Worm (Caenorhabditis elegans) whole organism, L2 larva: Measurements from ENCODE around the gene npr-39.

Experiments
- C34F6.9 ChIP-seq: fragments of 150-350 bp; optimal IDR thresholded peaks from 2 replicates; lab custom pipeline; 2014; ENCODE audit warnings: missing biosample characterization, missing genetic modification characterization
- F13H6.1 ChIP-seq: sonication (generic microtip); optimal IDR thresholded peaks from 2 replicates; lab custom pipeline; 2016; ENCODE audit warnings: missing genetic modification characterization, missing compliant biosample characterization
- Y55F3AM.14 ChIP-seq: fragments of 200-800 bp; sonication (Bioruptor generic); optimal IDR thresholded peaks from 2 replicates; lab custom pipeline; 2018; ENCODE audit warnings: mild to moderate bottlenecking, missing genetic modification characterization, missing compliant biosample characterization
- ZK546.5 ChIP-seq: sonication (generic microtip); optimal IDR thresholded peaks from 2 replicates; lab custom pipeline; 2017; ENCODE audit warnings: missing biosample characterization, missing genetic modification characterization
- alr-1 ChIP-seq: fragments of 150-350 bp; optimal IDR thresholded peaks from 2 replicates; lab custom pipeline; 2014; ENCODE audit warnings: missing biosample characterization, missing genetic modification characterization
- ama-1 ChIP-seq: fragments of 150-350 bp; optimal IDR thresholded peaks from 2 replicates; lab custom pipeline; 2018; ENCODE audit warnings: inconsistent platforms
- blmp-1 ChIP-seq: sonication (generic microtip); optimal IDR thresholded peaks from 2 replicates; lab custom pipeline; 2017; ENCODE audit warnings: missing genetic modification characterization, mild to moderate bottlenecking, missing compliant biosample characterization, antibody characterized with exemption, moderate library complexity; ENCODE audit not compliant: insufficient read depth
- ceh-82 ChIP-seq: fragments of 150-350 bp; optimal IDR thresholded peaks from 2 replicates; lab custom pipeline; 2014; ENCODE audit warnings: missing biosample characterization, missing genetic modification characterization
- crh-2 ChIP-seq: sonication (generic microtip); optimal IDR thresholded peaks from 2 replicates; lab custom pipeline; 2017; ENCODE audit warnings: missing biosample characterization, missing genetic modification characterization
- egl-27 ChIP-seq: sonication (generic microtip); optimal IDR thresholded peaks from 3 replicates; lab custom pipeline; 2017; ENCODE audit warnings: missing biosample characterization, missing genetic modification reagents, missing genetic modification characterization
- elt-1 ChIP-seq: fragments of 150-350 bp; optimal IDR thresholded peaks from 2 replicates; lab custom pipeline; 2014; ENCODE audit warnings: missing biosample characterization, missing genetic modification characterization
- fos-1 ChIP-seq: fragments of 150-350 bp; optimal IDR thresholded peaks from 2 replicates; lab custom pipeline; 2014; ENCODE audit warnings: missing biosample characterization, missing genetic modification characterization
- gmeb-1 ChIP-seq: fragments of 150-350 bp; optimal IDR thresholded peaks from 2 replicates; lab custom pipeline; 2014; ENCODE audit warnings: missing biosample characterization, missing genetic modification characterization
- lin-11 ChIP-seq: fragments of 150-350 bp; sonication (generic microtip); optimal IDR thresholded peaks from 2 replicates; lab custom pipeline; 2014; ENCODE audit warnings: missing biosample characterization, missing genetic modification characterization, inconsistent platforms, mixed read lengths
- lin-13 ChIP-seq: fragments of 150-350 bp; optimal IDR thresholded peaks from 2 replicates; lab custom pipeline; 2014; ENCODE audit warnings: missing biosample characterization, missing genetic modification reagents, missing genetic modification characterization
- lin-39 ChIP-seq: fragments of 150-350 bp; optimal IDR thresholded peaks from 2 replicates; lab custom pipeline; 2014; ENCODE audit warnings: missing biosample characterization, missing genetic modification reagents, missing genetic modification characterization
- lsy-2 ChIP-seq, 2 experiments: fragments of 150-350 bp in 1 of 2; sonication (generic microtip) in 1 of 2; optimal IDR thresholded peaks; 2 replicates each; lab custom pipeline; 2014 to 2017; ENCODE audit warnings: missing biosample characterization in 2 of 2, missing genetic modification characterization in 2 of 2
- mab-5 ChIP-seq: fragments of 150-350 bp; optimal IDR thresholded peaks from 2 replicates; lab custom pipeline; 2014; ENCODE audit warnings: missing biosample characterization, missing genetic modification characterization
- mbf-1 ChIP-seq: sonication (generic microtip); optimal IDR thresholded peaks from 2 replicates; lab custom pipeline; 2017; ENCODE audit warnings: missing biosample characterization, missing genetic modification characterization
- mdl-1 ChIP-seq, 2 experiments: fragments of 150-350 bp in 1 of 2; sonication (generic microtip) in 1 of 2; optimal IDR thresholded peaks; 2 replicates each; lab custom pipeline; 2017; ENCODE audit warnings: missing biosample characterization in 2 of 2, missing genetic modification characterization in 2 of 2
- nhr-10 ChIP-seq: sonication (generic microtip); optimal IDR thresholded peaks from 2 replicates; lab custom pipeline; 2017; ENCODE audit warnings: missing biosample characterization, missing genetic modification characterization
- nhr-12 ChIP-seq: fragments of 150-350 bp; optimal IDR thresholded peaks from 2 replicates; lab custom pipeline; 2014; ENCODE audit warnings: missing biosample characterization, missing genetic modification characterization
- nhr-129 ChIP-seq: fragments of 150-350 bp; optimal IDR thresholded peaks from 2 replicates; lab custom pipeline; 2014; ENCODE audit warnings: missing biosample characterization, missing genetic modification characterization
- nhr-21 ChIP-seq: fragments of 150-350 bp; optimal IDR thresholded peaks from 2 replicates; lab custom pipeline; 2014; ENCODE audit warnings: missing biosample characterization, missing genetic modification characterization
- nhr-23 ChIP-seq: fragments of 150-350 bp; optimal IDR thresholded peaks from 2 replicates; lab custom pipeline; 2014; ENCODE audit warnings: missing biosample characterization, missing genetic modification reagents, missing genetic modification characterization
- nhr-25 ChIP-seq: fragments of 150-350 bp; sonication (generic microtip); optimal IDR thresholded peaks from 3 replicates; lab custom pipeline; 2014; ENCODE audit warnings: missing biosample characterization, missing genetic modification characterization
- nhr-6 ChIP-seq: fragments of 150-350 bp; optimal IDR thresholded peaks from 2 replicates; lab custom pipeline; 2014; ENCODE audit warnings: missing biosample characterization, missing genetic modification characterization
- nhr-77 ChIP-seq: fragments of 150-350 bp; optimal IDR thresholded peaks from 2 replicates; lab custom pipeline; 2014; ENCODE audit warnings: missing biosample characterization, missing genetic modification characterization
- peb-1 ChIP-seq: fragments of 150-350 bp; optimal IDR thresholded peaks from 2 replicates; lab custom pipeline; 2014; ENCODE audit warnings: missing biosample characterization, missing genetic modification characterization
- sem-4 ChIP-seq: fragments of 150-350 bp; optimal IDR thresholded peaks from 2 replicates; lab custom pipeline; 2014; ENCODE audit warnings: missing biosample characterization, missing genetic modification reagents, missing genetic modification characterization
- skn-1 ChIP-seq: sonication (generic microtip); optimal IDR thresholded peaks from 2 replicates; lab custom pipeline; 2017; ENCODE audit warnings: missing biosample characterization, missing genetic modification characterization
- sma-3 ChIP-seq: sonication (generic microtip); optimal IDR thresholded peaks from 2 replicates; lab custom pipeline; 2016; ENCODE audit warnings: missing genetic modification reagents, missing genetic modification characterization, missing compliant biosample characterization
- sma-9 ChIP-seq, 2 experiments: fragments of 150-350 bp in 1 of 2; sonication (generic microtip) in 1 of 2; optimal IDR thresholded peaks; 2 replicates each; lab custom pipeline; 2014 to 2016; ENCODE audit warnings: missing genetic modification characterization in 2 of 2, mild to moderate bottlenecking in 1 of 2, missing biosample characterization in 1 of 2, missing compliant biosample characterization in 1 of 2, missing genetic modification reagents in 1 of 2, moderate library complexity in 1 of 2
- snpc-4 ChIP-seq: fragments of 150-350 bp; optimal IDR thresholded peaks from 2 replicates; lab custom pipeline; 2014; ENCODE audit warnings: missing biosample characterization, missing genetic modification characterization
- unc-39 ChIP-seq: fragments of 150-350 bp; optimal IDR thresholded peaks from 2 replicates; lab custom pipeline; 2014; ENCODE audit warnings: missing biosample characterization, missing genetic modification characterization
- unc-55 ChIP-seq: fragments of 150-350 bp; sonication (generic microtip); optimal IDR thresholded peaks from 3 replicates; lab custom pipeline; 2014; ENCODE audit warnings: missing biosample characterization, missing genetic modification reagents, missing genetic modification characterization
- unc-62 ChIP-seq: fragments of 150-350 bp; optimal IDR thresholded peaks from 2 replicates; lab custom pipeline; 2014; ENCODE audit warnings: missing biosample characterization, missing genetic modification reagents, missing genetic modification characterization
- zag-1 ChIP-seq: fragments of 150-350 bp; optimal IDR thresholded peaks from 2 replicates; lab custom pipeline; 2014; ENCODE audit warnings: missing biosample characterization, missing genetic modification characterization
- ztf-1 ChIP-seq: fragments of 200-800 bp; sonication (Bioruptor generic); conservative IDR thresholded peaks from 2 replicates; pipeline ENCODE4 v1.3.6; 2022; ENCODE audit warnings: missing genetic modification characterization, missing compliant biosample characterization

npr-39 gene

ce11 chrV:10041484-10041883 lies 25.4 kb upstream of the npr-39 start:
- peak; percentile 3 for TF ChIP-seq sma-9 (GFP tag; optimal IDR thresholded peaks at IDR 0.05; lab: Kevin White, UChicago)
- TF ChIP-seq sma-9 (tag; optimal IDR thresholded peaks at IDR 0.05; lab: Kevin White, UChicago), result no peak
- TF ChIP-seq nhr-129 (tag; lab: Kevin White, UChicago), result peak; percentile 67
- no peak for TF ChIP-seq Y55F3AM.14 (GFP tag; lab: Kevin White, UChicago)
- peak; percentile 42 for TF ChIP-seq nhr-6 (tag; lab: Kevin White, UChicago)
- TF ChIP-seq crh-2 (tag; lab: Kevin White, UChicago), result peak; percentile 24
- no peak for TF ChIP-seq nhr-12 (tag; lab: Kevin White, UChicago)
- TF ChIP-seq mdl-1 (tag; optimal IDR thresholded peaks at IDR 0.05; lab: Kevin White, UChicago), result peak in 1 of 2 experiments; percentile 29
- no peak for TF ChIP-seq skn-1 (tag; lab: Kevin White, UChicago)
- peak; percentile 31 for TF ChIP-seq blmp-1 (tag; lab: Kevin White, UChicago)
- TF ChIP-seq snpc-4, result peak; percentile 2
- TF ChIP-seq lsy-2 (tag; optimal IDR thresholded peaks at IDR 0.05; lab: Kevin White, UChicago), result peak; percentile 17 to 64
- TF ChIP-seq zag-1 (tag; lab: Kevin White, UChicago), result no peak
- peak; percentile 52 for TF ChIP-seq C34F6.9
- peak; percentile 28 for TF ChIP-seq sem-4 (tag; lab: Kevin White, UChicago)
- TF ChIP-seq unc-55, result peak; percentile 65
- TF ChIP-seq F13H6.1 (tag; lab: Kevin White, UChicago), result peak; percentile 47

- peak in 1 of 2 experiments; percentile 71 for TF ChIP-seq mdl-1 (tag; optimal IDR thresholded peaks at IDR 0.05; lab: Kevin White, UChicago)
- no peak for TF ChIP-seq Y55F3AM.14 (GFP tag; lab: Kevin White, UChicago)
- no peak for TF ChIP-seq ztf-1 (GFP tag; lab: Robert Waterston, UW)
- no peak for TF ChIP-seq elt-1 (tag; lab: Kevin White, UChicago)
- TF ChIP-seq unc-55, result peak; percentile 74
- no peak for TF ChIP-seq lin-39 (tag; lab: Kevin White, UChicago)
- peak; percentile 71 for TF ChIP-seq egl-27 (tag; lab: Kevin White, UChicago)
- no peak for TF ChIP-seq ama-1 (lab: Kevin White, UChicago)
- peak; percentile 8 for TF ChIP-seq nhr-10 (tag; lab: Kevin White, UChicago)
- no peak for TF ChIP-seq nhr-12 (tag; lab: Kevin White, UChicago)
- TF ChIP-seq sma-3 (GFP tag; lab: Kevin White, UChicago), result peak; percentile 53
- TF ChIP-seq sma-9 (GFP tag; optimal IDR thresholded peaks at IDR 0.05; lab: Kevin White, UChicago), result peak; percentile 95
- TF ChIP-seq sma-9 (tag; optimal IDR thresholded peaks at IDR 0.05; lab: Kevin White, UChicago), result no peak
- TF ChIP-seq F13H6.1 (tag; lab: Kevin White, UChicago), result peak; percentile 80
- peak; percentile 46 for TF ChIP-seq fos-1 (tag; lab: Kevin White, UChicago)
- no peak for TF ChIP-seq alr-1 (tag; lab: Kevin White, UChicago)
- no peak for TF ChIP-seq ZK546.5 (tag; lab: Kevin White, UChicago)
- TF ChIP-seq C34F6.9, result peak; percentile 84
- peak; percentile 4 for TF ChIP-seq sem-4 (tag; lab: Kevin White, UChicago)
- TF ChIP-seq unc-62 (GFP tag; lab: Kevin White, UChicago), result no peak
- no peak for TF ChIP-seq nhr-23 (tag; lab: Kevin White, UChicago)
- TF ChIP-seq nhr-77 (tag; lab: Kevin White, UChicago), result no peak
- no peak for TF ChIP-seq mbf-1
- no peak for TF ChIP-seq skn-1 (tag; lab: Kevin White, UChicago)
- peak; percentile 89 to 98 for TF ChIP-seq lsy-2 (tag; optimal IDR thresholded peaks at IDR 0.05; lab: Kevin White, UChicago)
- TF ChIP-seq blmp-1 (tag; lab: Kevin White, UChicago), result no peak
- peak; percentile 28 for TF ChIP-seq zag-1 (tag; lab: Kevin White, UChicago)
- peak; percentile 81 for TF ChIP-seq crh-2 (tag; lab: Kevin White, UChicago)
- TF ChIP-seq gmeb-1, result peak; percentile 42
- TF ChIP-seq lin-13, result peak; percentile 40
- TF ChIP-seq lin-11 (tag; lab: Kevin White, UChicago), result peak; percentile 27
- TF ChIP-seq unc-39 (tag; lab: Kevin White, UChicago), result no peak
- peak; percentile 23 for TF ChIP-seq nhr-6 (tag; lab: Kevin White, UChicago)
- peak; percentile 36 for TF ChIP-seq mab-5 (tag; lab: Kevin White, UChicago)
- no peak for TF ChIP-seq peb-1
- TF ChIP-seq nhr-21, result peak; percentile 39
- no peak for TF ChIP-seq ceh-82 (tag; lab: Kevin White, UChicago)
- TF ChIP-seq nhr-25 (tag; lab: Kevin White, UChicago), result peak; percentile 3
- peak; percentile 80 for TF ChIP-seq nhr-129 (tag; lab: Kevin White, UChicago)
Observed at ce11 chrV:10042254-10042653, 24.6 kb upstream of the npr-39 start.
